Fruit fly (Drosophila melanogaster): ENCODE results near the gene Smyd4-2.

The Smyd4-2 gene

dm6 chr3L:12401800-12402199, at the start of gene Smyd4-2:
Smyd4-2 (minus strand) TSS chr3L:12401935.
- no peak for TF ChIP-seq CG8478 (optimal IDR thresholded peaks at IDR 0.05)
- no peak for TF ChIP-seq CTCF (optimal IDR thresholded peaks at IDR 0.05)

- TF ChIP-seq CG8478 (optimal IDR thresholded peaks at IDR 0.05) (no peak), CTCF (optimal IDR thresholded peaks at IDR 0.05) (no peak)
Observed at dm6 chr3L:12447501-12447900, 45.8 kb upstream of the Smyd4-2 start.

- no peak for TF ChIP-seq CTCF (optimal IDR thresholded peaks at IDR 0.05)
- no peak for TF ChIP-seq CG8478 (optimal IDR thresholded peaks at IDR 0.05)
Observed at dm6 chr3L:12447081-12447480, 45.3 kb upstream of the Smyd4-2 start.

dm6 chr3L:12444040-12444439, 42.3 kb upstream of the Smyd4-2 start:
- TF ChIP-seq CTCF (optimal IDR thresholded peaks at IDR 0.05) = no peak
- TF ChIP-seq CG8478 (optimal IDR thresholded peaks at IDR 0.05) = no peak

dm6 chr3L:12442593-12442992, 40.9 kb upstream of the Smyd4-2 start:
- TF ChIP-seq CG8478 (optimal IDR thresholded peaks at IDR 0.05) = no peak
- TF ChIP-seq CTCF (optimal IDR thresholded peaks at IDR 0.05) = no peak

- TF ChIP-seq CG8478 (optimal IDR thresholded peaks at IDR 0.05) (no peak), CTCF (optimal IDR thresholded peaks at IDR 0.05) (no peak)
Observed at dm6 chr3L:12434432-12434831, 32.7 kb upstream of the Smyd4-2 start.

- TF ChIP-seq CTCF (optimal IDR thresholded peaks at IDR 0.05) (no peak), CG8478 (optimal IDR thresholded peaks at IDR 0.05) (no peak)
Observed at dm6 chr3L:12433710-12434109, 32.0 kb upstream of the Smyd4-2 start.

dm6 chr3L:12432392-12433012, 30.8 kb upstream of the Smyd4-2 start, which contains the start of gene toe:
toe (minus strand) TSS chr3L:12432668.
- TF ChIP-seq CG8478 (optimal IDR thresholded peaks at IDR 0.05) (no peak), CTCF (optimal IDR thresholded peaks at IDR 0.05) (no peak)

dm6 chr3L:12420437-12420836, 18.7 kb upstream of the Smyd4-2 start:
- TF ChIP-seq CG8478 (optimal IDR thresholded peaks at IDR 0.05) (no peak), CTCF (optimal IDR thresholded peaks at IDR 0.05) (no peak)

- TF ChIP-seq CTCF (optimal IDR thresholded peaks at IDR 0.05) (peak in 1 of 2 experiments; percentile 5), CG8478 (optimal IDR thresholded peaks at IDR 0.05) (no peak)
Observed at dm6 chr3L:12417341-12417740, 15.6 kb upstream of the Smyd4-2 start, which contains the start of gene ArfGAP1. ArfGAP1 (minus strand) TSS chr3L:12417580.

- no peak for TF ChIP-seq CG8478 (optimal IDR thresholded peaks at IDR 0.05)
- TF ChIP-seq CTCF (optimal IDR thresholded peaks at IDR 0.05) = peak in 1 of 2 experiments; percentile 45
Observed at dm6 chr3L:12414189-12414964, 12.6 kb upstream of the Smyd4-2 start, which contains the start of gene SCaMC. SCaMC (minus strand) TSS chr3L:12414842.

dm6 chr3L:12411214-12411685, 9.5 kb upstream of the Smyd4-2 start:
- no peak for TF ChIP-seq CG8478 (optimal IDR thresholded peaks at IDR 0.05)

- no peak for TF ChIP-seq CG8478 (optimal IDR thresholded peaks at IDR 0.05)
- TF ChIP-seq CTCF (optimal IDR thresholded peaks at IDR 0.05) = no peak
Observed at dm6 chr3L:12410472-12411213, 8.9 kb upstream of the Smyd4-2 start.

dm6 chr3L:12409343-12410302, 7.9 kb upstream of the Smyd4-2 start:
- no peak for TF ChIP-seq CG8478 (optimal IDR thresholded peaks at IDR 0.05)
- no peak for TF ChIP-seq CTCF (optimal IDR thresholded peaks at IDR 0.05)
